Worm (Caenorhabditis elegans) whole organism, early embryonic: ENCODE data around the gene B0393.7.

Source experiments
- B0310.2 ChIP-seq: sonication (generic microtip); optimal IDR thresholded peaks from 2 replicates; lab custom pipeline; 2016; ENCODE audit warnings: mild to moderate bottlenecking, missing genetic modification characterization, missing compliant biosample characterization
- F13C5.2 ChIP-seq: sonication (generic microtip); optimal IDR thresholded peaks from 2 replicates; lab custom pipeline; 2017; ENCODE audit warnings: mild to moderate bottlenecking, missing genetic modification characterization, inconsistent platforms, missing compliant biosample characterization
- aly-1 ChIP-seq: sonication (generic microtip); optimal IDR thresholded peaks from 2 replicates; lab custom pipeline; 2016; ENCODE audit warnings: missing genetic modification characterization, missing compliant biosample characterization
- ama-1 ChIP-seq: fragments of 150-350 bp; optimal IDR thresholded peaks from 2 replicates; lab custom pipeline; 2014
- ceh-13 ChIP-seq: fragments of 200-800 bp; sonication (Bioruptor generic); optimal IDR thresholded peaks from 2 replicates; lab custom pipeline; 2018; ENCODE audit warnings: mild to moderate bottlenecking, missing genetic modification characterization, missing compliant biosample characterization
- ceh-36 ChIP-seq: sonication (generic microtip); optimal IDR thresholded peaks from 2 replicates; lab custom pipeline; 2016; ENCODE audit warnings: missing genetic modification characterization, inconsistent platforms, missing compliant biosample characterization
- ets-7 ChIP-seq: sonication (generic microtip); optimal IDR thresholded peaks from 2 replicates; lab custom pipeline; 2016; ENCODE audit warnings: missing genotype, missing genetic modification characterization, missing compliant biosample characterization
- flt-1 ChIP-seq: fragments of 200-800 bp; sonication (Bioruptor generic); IDR thresholded peaks from 2 replicates; pipeline ENCODE4 v1.3.6; 2022; ENCODE audit warnings: missing genetic modification characterization, missing compliant biosample characterization
- hmbx-1 ChIP-seq: sonication (generic microtip); optimal IDR thresholded peaks from 2 replicates; lab custom pipeline; 2016; ENCODE audit warnings: mild to moderate bottlenecking, missing genetic modification characterization, missing compliant biosample characterization
- hmg-4 ChIP-seq: fragments of 200-800 bp; sonication (Bioruptor generic); optimal IDR thresholded peaks from 2 replicates; lab custom pipeline; 2018; ENCODE audit warnings: mild to moderate bottlenecking, missing genetic modification characterization, missing compliant biosample characterization
- hnd-1 ChIP-seq: sonication (generic microtip); optimal IDR thresholded peaks from 2 replicates; lab custom pipeline; 2016; ENCODE audit warnings: missing genetic modification characterization, missing compliant biosample characterization
- pes-1 ChIP-seq: fragments of 200-800 bp; sonication (Bioruptor generic); IDR thresholded peaks from 2 replicates; pipeline ENCODE4 v1.3.6; 2022; ENCODE audit warnings: missing genetic modification reagents, missing genetic modification characterization, missing compliant biosample characterization
- scrt-1 ChIP-seq: fragments of 200-800 bp; sonication (Bioruptor generic); IDR thresholded peaks from 2 replicates; pipeline ENCODE4 v1.3.6; 2022; ENCODE audit warnings: missing genetic modification characterization, missing compliant biosample characterization
- sea-1 ChIP-seq: fragments of 200-800 bp; sonication (Bioruptor generic); conservative IDR thresholded peaks from 2 replicates; pipeline ENCODE4 v1.3.6; 2022; ENCODE audit warnings: missing genetic modification characterization, missing compliant biosample characterization
- tbx-11 ChIP-seq: fragments of 200-800 bp; sonication (Bioruptor generic); IDR thresholded peaks from 2 replicates; pipeline ENCODE4 v1.3.6; 2022; ENCODE audit warnings: missing genetic modification characterization, missing compliant biosample characterization
- tbx-37 ChIP-seq: fragments of 200-800 bp; sonication (Bioruptor generic); conservative IDR thresholded peaks from 2 replicates; pipeline ENCODE4 v1.3.6; 2022; ENCODE audit warnings: missing genetic modification reagents, missing genetic modification characterization, missing compliant biosample characterization
- tra-4 ChIP-seq: sonication (generic microtip); optimal IDR thresholded peaks from 2 replicates; lab custom pipeline; 2017; ENCODE audit warnings: missing genetic modification characterization, missing compliant biosample characterization

The B0393.7 gene

DNA sequence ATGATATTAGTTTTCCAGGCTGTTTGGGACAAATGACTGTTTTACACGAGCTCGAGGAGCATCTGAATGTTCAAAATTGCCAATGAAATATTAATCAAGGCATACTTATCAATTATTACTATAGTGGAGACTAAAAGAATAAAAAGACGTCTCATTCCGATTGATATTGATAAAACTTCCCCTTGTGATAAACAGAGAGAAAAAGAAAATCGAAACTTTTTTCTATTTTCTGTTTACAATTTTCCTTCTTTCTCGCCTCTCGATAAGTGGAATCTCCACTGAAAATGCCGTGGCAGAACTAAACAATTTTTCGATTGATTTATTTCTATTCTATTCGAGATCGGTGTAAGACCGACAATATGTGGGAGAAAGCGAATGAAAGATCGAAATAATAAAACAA lies 2.0 kb upstream of the B0393.7 start, which contains the start of gene B0393.9:
B0393.9 (minus strand) TSS at position 303 of the 400 bp plus-strand sequence.
- TF ChIP-seq pes-1 (GFP tag; lab: Robert Waterston, UW) (no peak), hmbx-1 (tag; lab: Kevin White, UChicago) (no peak), tbx-37 (GFP tag; lab: Robert Waterston, UW) (no peak), tra-4 (tag; lab: Kevin White, UChicago) (no peak)

DNA sequence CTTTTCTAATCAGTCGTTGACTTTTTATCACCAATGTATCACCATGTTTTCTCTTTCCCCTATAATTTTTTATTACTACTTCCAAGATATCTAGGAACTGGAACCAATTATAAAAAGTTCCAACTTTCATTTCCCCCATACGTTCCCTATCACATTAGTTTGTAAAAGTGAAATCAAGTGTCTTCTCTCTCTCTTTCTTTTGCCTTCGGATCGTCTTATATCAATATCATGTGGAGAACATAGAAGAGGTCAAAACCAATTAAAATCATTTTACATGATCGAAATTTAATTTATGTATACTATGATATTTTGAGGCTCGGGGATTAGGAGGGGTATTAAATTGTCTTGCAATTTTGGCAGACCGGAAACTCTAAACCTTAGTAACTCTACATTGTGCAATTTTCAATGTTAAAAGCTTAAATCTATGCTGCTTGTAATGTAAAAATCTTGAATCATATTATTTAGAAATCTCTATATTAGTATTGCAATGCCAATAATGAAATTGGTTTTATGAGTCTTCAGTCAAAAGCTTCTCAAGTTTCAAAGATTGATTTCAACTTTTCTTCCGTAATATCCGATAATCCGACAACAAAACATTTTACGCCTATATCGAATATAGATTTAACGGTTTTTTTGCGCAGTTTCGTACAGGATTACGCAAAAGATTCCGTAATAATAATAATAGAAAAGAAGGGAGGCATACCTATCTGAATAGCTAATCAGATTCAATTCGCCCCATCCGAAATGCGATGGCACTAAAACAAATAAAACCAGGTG lies 9.8 kb downstream of the B0393.7 start:
- TF ChIP-seq aly-1 (tag; lab: Kevin White, UChicago), result no peak
- TF ChIP-seq ceh-13 (GFP tag; lab: Kevin White, UChicago), result no peak
- no peak for TF ChIP-seq hnd-1 (tag; lab: Kevin White, UChicago)
- no peak for TF ChIP-seq ets-7

DNA sequence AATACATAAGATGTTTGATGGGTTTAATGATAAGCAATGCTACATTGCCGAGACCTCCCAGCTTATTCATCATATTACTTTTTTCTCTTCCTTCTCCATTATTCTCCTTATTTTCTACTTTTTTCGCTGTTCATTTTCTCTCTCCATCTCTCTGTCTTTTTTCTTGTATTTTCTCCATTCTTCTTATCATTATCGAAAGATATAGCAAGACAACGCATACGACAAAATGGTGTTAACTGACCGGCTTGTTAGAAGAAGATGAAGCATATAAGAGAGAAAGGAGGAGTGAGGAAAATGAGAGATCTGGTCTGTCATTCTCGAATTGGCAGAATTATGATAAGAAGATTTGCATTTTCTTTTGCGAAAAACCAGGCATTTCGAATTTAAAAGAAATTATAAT lies 11.1 kb downstream of the B0393.7 start:
- TF ChIP-seq tbx-37 (GFP tag; lab: Robert Waterston, UW), result no peak
- TF ChIP-seq pes-1 (GFP tag; lab: Robert Waterston, UW), result no peak

DNA sequence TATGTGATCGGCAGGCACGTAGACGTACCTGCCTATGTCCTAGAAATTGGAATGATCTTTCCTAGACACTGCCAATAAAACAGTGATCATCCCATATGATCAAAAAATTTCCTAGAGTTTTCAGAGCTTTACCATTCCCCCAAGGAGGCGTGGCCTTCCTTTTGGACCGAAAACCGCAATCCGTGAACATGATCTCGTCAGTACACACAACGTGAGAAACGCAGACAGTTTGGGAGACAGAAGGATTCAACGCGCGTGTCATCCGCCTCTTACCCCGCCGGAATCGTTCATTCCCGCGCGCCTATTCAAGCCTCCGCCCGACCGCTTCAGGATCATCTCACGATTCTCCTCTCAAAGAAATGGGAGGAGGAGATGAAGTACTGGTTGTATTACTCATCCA lies 12.4 kb downstream of the B0393.7 start, which contains the start of gene B0393.5:
B0393.5 (plus strand) TSS at position 301 of the 400 bp plus-strand sequence.
- TF ChIP-seq pes-1 (GFP tag; lab: Robert Waterston, UW) (no peak), B0310.2 (tag; lab: Kevin White, UChicago) (no peak), hnd-1 (tag; lab: Kevin White, UChicago) (no peak), ets-7 (no peak), ceh-36 (tag; lab: Kevin White, UChicago) (no peak), tbx-37 (GFP tag; lab: Robert Waterston, UW) (no peak), tbx-11 (no peak)

DNA sequence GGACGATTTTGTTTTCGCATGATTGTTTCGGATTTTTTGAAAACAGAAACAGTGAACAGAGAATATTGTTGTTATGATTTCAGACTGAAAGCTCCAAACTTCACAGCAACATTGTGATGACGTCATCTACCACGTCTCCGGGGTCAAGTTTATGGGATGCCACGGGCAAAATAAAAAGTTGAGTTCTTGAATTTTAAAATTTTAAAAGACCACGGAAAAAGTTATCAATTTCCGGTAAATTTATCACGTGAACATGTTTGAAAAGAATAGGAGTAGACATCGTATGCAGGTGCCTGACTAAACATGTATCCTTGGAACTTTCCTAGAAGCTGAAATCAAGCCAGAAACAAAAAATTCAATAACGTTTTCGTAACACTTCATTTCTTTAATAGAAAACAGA lies 14.4 kb downstream of the B0393.7 start, which contains the start of gene B0393.4:
B0393.4 (minus strand) TSS at position 101 of the 400 bp plus-strand sequence.
- no peak for TF ChIP-seq hnd-1 (tag; lab: Kevin White, UChicago)

DNA sequence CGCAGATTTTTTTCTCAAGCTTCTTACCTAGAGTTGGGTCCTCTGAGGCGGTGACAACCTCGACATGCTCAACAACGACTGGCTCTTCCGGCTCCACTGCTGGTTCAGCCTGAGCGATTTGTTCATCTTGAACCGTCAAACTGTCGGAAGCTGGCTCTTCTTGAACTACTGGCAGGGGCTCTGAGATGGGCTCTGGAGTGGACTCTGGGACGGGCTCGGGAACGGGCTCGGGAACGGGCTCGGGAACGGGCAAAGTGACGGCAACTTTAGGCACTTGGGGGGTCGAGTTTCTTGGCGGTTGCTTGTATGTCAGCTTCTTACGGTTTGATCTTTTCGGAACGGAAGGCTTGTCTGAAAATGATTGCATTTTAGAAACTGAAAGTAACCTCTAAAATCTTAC lies 15.1 kb downstream of the B0393.7 start:
- TF ChIP-seq ceh-36 (tag; lab: Kevin White, UChicago), result no peak
- no peak for TF ChIP-seq ets-7

DNA sequence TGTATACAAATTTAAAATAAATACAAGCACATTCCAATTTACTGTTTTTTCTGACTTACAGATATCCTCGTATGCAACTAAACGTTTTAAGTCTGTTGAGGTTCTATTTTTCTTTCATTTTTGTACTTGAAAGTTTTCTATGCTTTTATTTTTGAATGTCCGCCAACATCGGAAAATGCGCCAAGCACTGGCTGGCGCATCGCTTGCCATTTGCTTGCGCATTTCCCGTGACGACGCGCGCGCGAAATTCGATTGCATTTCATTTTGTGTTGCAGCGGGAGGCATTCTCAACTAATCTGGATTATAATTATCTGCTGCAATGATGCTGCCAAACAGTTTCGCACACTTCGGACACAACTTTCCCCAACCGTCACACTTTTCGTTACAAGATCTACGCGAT lies 20.9 kb downstream of the B0393.7 start, which contains the start of gene fbxl-2:
fbxl-2 (plus strand) TSS at position 278 of the 400 bp plus-strand sequence.
- TF ChIP-seq ceh-36 (tag; lab: Kevin White, UChicago) (peak; percentile 56), tbx-11 (peak; percentile 56; the same call in 1 of the 2 replicates), hnd-1 (tag; lab: Kevin White, UChicago) (peak; percentile 40), sea-1 (GFP tag; lab: Robert Waterston, UW) (peak; percentile 44; the same call in 1 of the 2 replicates), ceh-13 (GFP tag; lab: Kevin White, UChicago) (no peak), ets-7 (peak; percentile 10), ama-1 (no peak), aly-1 (tag; lab: Kevin White, UChicago) (no peak), tra-4 (tag; lab: Kevin White, UChicago) (no peak), flt-1 (peak; percentile 80; the same call in 1 of the 2 replicates), hmg-4 (GFP tag; lab: Kevin White, UChicago) (peak; percentile 71), F13C5.2 (tag; lab: Kevin White, UChicago) (peak; percentile 94), scrt-1 (0 out of 2 replicates have a peak, but pooled peaks have one; percentile 65), pes-1 (GFP tag; lab: Robert Waterston, UW) (no peak), tbx-37 (GFP tag; lab: Robert Waterston, UW) (no peak), B0310.2 (tag; lab: Kevin White, UChicago) (peak; percentile 34), hmbx-1 (tag; lab: Kevin White, UChicago) (no peak)

DNA sequence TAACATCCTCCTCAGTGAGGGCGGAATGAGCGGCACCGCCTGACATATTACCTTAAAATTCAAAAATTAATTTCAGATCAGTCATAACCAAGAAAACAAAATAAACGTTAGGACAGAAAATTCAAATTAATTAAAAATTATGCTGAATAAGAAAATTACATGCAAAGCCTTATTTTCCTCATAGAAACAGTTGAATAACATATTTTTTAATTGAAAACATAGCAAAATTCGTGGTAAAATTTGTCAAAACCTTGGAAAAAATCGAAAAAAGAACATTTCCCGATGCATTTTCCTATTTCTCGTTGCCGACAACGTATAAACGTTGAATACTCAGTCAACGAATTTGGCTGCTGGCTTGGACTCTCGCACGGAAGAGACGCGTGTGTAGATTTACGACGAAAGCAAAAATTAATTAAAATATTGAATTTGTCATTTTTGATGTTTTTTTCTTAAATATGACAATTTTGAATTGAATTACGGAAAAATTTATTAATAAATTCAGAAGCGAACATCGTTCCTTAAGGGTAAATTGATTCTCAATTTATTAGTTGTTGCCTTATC lies 23.8 kb downstream of the B0393.7 start, which contains the start of the genes rps-0 and rbg-3:
rps-0 (minus strand) TSS at position 51 of the 561 bp plus-strand sequence.
rbg-3 (plus strand) TSS at position 424 of the 561 bp plus-strand sequence.
- TF ChIP-seq tra-4 (tag; lab: Kevin White, UChicago) (no peak), B0310.2 (tag; lab: Kevin White, UChicago) (no peak), F13C5.2 (tag; lab: Kevin White, UChicago) (peak; percentile 80)

DNA sequence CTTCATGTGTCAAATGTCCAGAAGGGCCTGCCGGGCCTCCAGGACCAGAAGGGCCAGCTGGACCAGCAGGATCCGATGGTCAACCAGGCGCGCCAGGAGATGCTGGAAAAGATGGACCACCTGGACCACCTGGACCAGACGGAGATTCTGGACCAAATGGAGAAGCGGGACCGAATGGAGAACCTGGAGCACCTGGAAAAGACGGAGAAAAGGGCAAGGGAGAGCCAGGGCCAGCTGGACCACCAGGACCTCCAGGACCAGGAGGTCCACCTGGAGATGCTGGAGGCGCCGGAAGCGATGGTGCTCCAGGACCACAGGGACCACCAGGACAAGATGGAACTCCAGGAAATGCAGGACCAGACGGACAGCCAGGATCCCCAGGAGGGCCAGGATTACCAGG lies 29.2 kb downstream of the B0393.7 start:
- TF ChIP-seq hnd-1 (tag; lab: Kevin White, UChicago) (no peak), tbx-11 (no peak), ceh-36 (tag; lab: Kevin White, UChicago) (no peak), ceh-13 (GFP tag; lab: Kevin White, UChicago) (no peak), scrt-1 (no peak), hmg-4 (GFP tag; lab: Kevin White, UChicago) (no peak), ets-7 (no peak), aly-1 (tag; lab: Kevin White, UChicago) (no peak), B0310.2 (tag; lab: Kevin White, UChicago) (no peak), hmbx-1 (tag; lab: Kevin White, UChicago) (no peak), tbx-37 (GFP tag; lab: Robert Waterston, UW) (no peak), pes-1 (GFP tag; lab: Robert Waterston, UW) (no peak)
